Worm (Caenorhabditis elegans) whole organism, L2 larva: ENCODE results near the gene unc-47.
A peak's percentile ranks its signal among the peaks of the same experiment; 100 is the strongest.

Experiments used
- C34F6.9 ChIP-seq: fragments of 150-350 bp; optimal IDR thresholded peaks from 2 replicates; lab custom pipeline; 2014; ENCODE audit warnings: missing biosample characterization, missing genetic modification characterization
- F13H6.1 ChIP-seq: sonication (generic microtip); optimal IDR thresholded peaks from 2 replicates; lab custom pipeline; 2016; ENCODE audit warnings: missing genetic modification characterization, missing compliant biosample characterization
- R02D3.7 ChIP-seq: fragments of 150-350 bp; optimal IDR thresholded peaks from 2 replicates; lab custom pipeline; 2014; ENCODE audit warnings: missing biosample characterization, missing genetic modification characterization
- Y55F3AM.14 ChIP-seq: fragments of 200-800 bp; sonication (Bioruptor generic); optimal IDR thresholded peaks from 2 replicates; lab custom pipeline; 2018; ENCODE audit warnings: mild to moderate bottlenecking, missing genetic modification characterization, missing compliant biosample characterization
- ZK546.5 ChIP-seq: sonication (generic microtip); optimal IDR thresholded peaks from 2 replicates; lab custom pipeline; 2017; ENCODE audit warnings: missing biosample characterization, missing genetic modification characterization
- alr-1 ChIP-seq: fragments of 150-350 bp; optimal IDR thresholded peaks from 2 replicates; lab custom pipeline; 2014; ENCODE audit warnings: missing biosample characterization, missing genetic modification characterization
- aly-2 ChIP-seq: fragments of 150-350 bp; optimal IDR thresholded peaks from 2 replicates; lab custom pipeline; 2014; ENCODE audit warnings: missing biosample characterization, missing genetic modification characterization
- ama-1 ChIP-seq: fragments of 150-350 bp; optimal IDR thresholded peaks from 2 replicates; lab custom pipeline; 2018; ENCODE audit warnings: inconsistent platforms
- blmp-1 ChIP-seq: sonication (generic microtip); optimal IDR thresholded peaks from 2 replicates; lab custom pipeline; 2017; ENCODE audit warnings: missing genetic modification characterization, mild to moderate bottlenecking, missing compliant biosample characterization, antibody characterized with exemption, moderate library complexity; ENCODE audit not compliant: insufficient read depth
- ceh-16 ChIP-seq: fragments of 150-350 bp; optimal IDR thresholded peaks from 2 replicates; lab custom pipeline; 2014; ENCODE audit warnings: missing biosample characterization, missing genetic modification characterization
- ceh-82 ChIP-seq: fragments of 150-350 bp; optimal IDR thresholded peaks from 2 replicates; lab custom pipeline; 2014; ENCODE audit warnings: missing biosample characterization, missing genetic modification characterization
- crh-2 ChIP-seq: sonication (generic microtip); optimal IDR thresholded peaks from 2 replicates; lab custom pipeline; 2017; ENCODE audit warnings: missing biosample characterization, missing genetic modification characterization
- dmd-4 ChIP-seq: sonication (generic microtip); optimal IDR thresholded peaks from 2 replicates; lab custom pipeline; 2017; ENCODE audit warnings: missing biosample characterization, missing genetic modification characterization
- egl-27 ChIP-seq: sonication (generic microtip); optimal IDR thresholded peaks from 3 replicates; lab custom pipeline; 2017; ENCODE audit warnings: missing biosample characterization, missing genetic modification reagents, missing genetic modification characterization
- elt-1 ChIP-seq: fragments of 150-350 bp; optimal IDR thresholded peaks from 2 replicates; lab custom pipeline; 2014; ENCODE audit warnings: missing biosample characterization, missing genetic modification characterization
- elt-3 ChIP-seq: sonication (generic microtip); optimal IDR thresholded peaks from 2 replicates; lab custom pipeline; 2017; ENCODE audit warnings: missing biosample characterization, missing genetic modification characterization
- fos-1 ChIP-seq: fragments of 150-350 bp; optimal IDR thresholded peaks from 2 replicates; lab custom pipeline; 2014; ENCODE audit warnings: missing biosample characterization, missing genetic modification characterization
- gmeb-1 ChIP-seq: fragments of 150-350 bp; optimal IDR thresholded peaks from 2 replicates; lab custom pipeline; 2014; ENCODE audit warnings: missing biosample characterization, missing genetic modification characterization
- lin-11 ChIP-seq: fragments of 150-350 bp; sonication (generic microtip); optimal IDR thresholded peaks from 2 replicates; lab custom pipeline; 2014; ENCODE audit warnings: missing biosample characterization, missing genetic modification characterization, inconsistent platforms, mixed read lengths
- lin-13 ChIP-seq: fragments of 150-350 bp; optimal IDR thresholded peaks from 2 replicates; lab custom pipeline; 2014; ENCODE audit warnings: missing biosample characterization, missing genetic modification reagents, missing genetic modification characterization
- lin-39 ChIP-seq: fragments of 150-350 bp; optimal IDR thresholded peaks from 2 replicates; lab custom pipeline; 2014; ENCODE audit warnings: missing biosample characterization, missing genetic modification reagents, missing genetic modification characterization
- lsy-2 ChIP-seq, 2 experiments: fragments of 150-350 bp in 1 of 2; sonication (generic microtip) in 1 of 2; optimal IDR thresholded peaks; 2 replicates each; lab custom pipeline; 2014 to 2017; ENCODE audit warnings: missing biosample characterization in 2 of 2, missing genetic modification characterization in 2 of 2
- mab-5 ChIP-seq: fragments of 150-350 bp; optimal IDR thresholded peaks from 2 replicates; lab custom pipeline; 2014; ENCODE audit warnings: missing biosample characterization, missing genetic modification characterization
- mbf-1 ChIP-seq: sonication (generic microtip); optimal IDR thresholded peaks from 2 replicates; lab custom pipeline; 2017; ENCODE audit warnings: missing biosample characterization, missing genetic modification characterization
- mdl-1 ChIP-seq, 2 experiments: fragments of 150-350 bp in 1 of 2; sonication (generic microtip) in 1 of 2; optimal IDR thresholded peaks; 2 replicates each; lab custom pipeline; 2017; ENCODE audit warnings: missing biosample characterization in 2 of 2, missing genetic modification characterization in 2 of 2
- nhr-10 ChIP-seq: sonication (generic microtip); optimal IDR thresholded peaks from 2 replicates; lab custom pipeline; 2017; ENCODE audit warnings: missing biosample characterization, missing genetic modification characterization
- nhr-11 ChIP-seq: fragments of 150-350 bp; optimal IDR thresholded peaks from 2 replicates; lab custom pipeline; 2014; ENCODE audit warnings: missing biosample characterization, missing genetic modification characterization
- nhr-12 ChIP-seq: fragments of 150-350 bp; optimal IDR thresholded peaks from 2 replicates; lab custom pipeline; 2014; ENCODE audit warnings: missing biosample characterization, missing genetic modification characterization
- nhr-129 ChIP-seq: fragments of 150-350 bp; optimal IDR thresholded peaks from 2 replicates; lab custom pipeline; 2014; ENCODE audit warnings: missing biosample characterization, missing genetic modification characterization
- nhr-21 ChIP-seq: fragments of 150-350 bp; optimal IDR thresholded peaks from 2 replicates; lab custom pipeline; 2014; ENCODE audit warnings: missing biosample characterization, missing genetic modification characterization
- nhr-23 ChIP-seq: fragments of 150-350 bp; optimal IDR thresholded peaks from 2 replicates; lab custom pipeline; 2014; ENCODE audit warnings: missing biosample characterization, missing genetic modification reagents, missing genetic modification characterization
- nhr-237 ChIP-seq: fragments of 150-350 bp; optimal IDR thresholded peaks from 2 replicates; lab custom pipeline; 2014; ENCODE audit warnings: missing biosample characterization, missing genetic modification characterization
- nhr-25 ChIP-seq: fragments of 150-350 bp; sonication (generic microtip); optimal IDR thresholded peaks from 3 replicates; lab custom pipeline; 2014; ENCODE audit warnings: missing biosample characterization, missing genetic modification characterization
- nhr-6 ChIP-seq: fragments of 150-350 bp; optimal IDR thresholded peaks from 2 replicates; lab custom pipeline; 2014; ENCODE audit warnings: missing biosample characterization, missing genetic modification characterization
- nhr-77 ChIP-seq: fragments of 150-350 bp; optimal IDR thresholded peaks from 2 replicates; lab custom pipeline; 2014; ENCODE audit warnings: missing biosample characterization, missing genetic modification characterization
- peb-1 ChIP-seq: fragments of 150-350 bp; optimal IDR thresholded peaks from 2 replicates; lab custom pipeline; 2014; ENCODE audit warnings: missing biosample characterization, missing genetic modification characterization
- sem-4 ChIP-seq: fragments of 150-350 bp; optimal IDR thresholded peaks from 2 replicates; lab custom pipeline; 2014; ENCODE audit warnings: missing biosample characterization, missing genetic modification reagents, missing genetic modification characterization
- skn-1 ChIP-seq: sonication (generic microtip); optimal IDR thresholded peaks from 2 replicates; lab custom pipeline; 2017; ENCODE audit warnings: missing biosample characterization, missing genetic modification characterization
- sma-3 ChIP-seq: sonication (generic microtip); optimal IDR thresholded peaks from 2 replicates; lab custom pipeline; 2016; ENCODE audit warnings: missing genetic modification reagents, missing genetic modification characterization, missing compliant biosample characterization
- sma-9 ChIP-seq, 2 experiments: fragments of 150-350 bp in 1 of 2; sonication (generic microtip) in 1 of 2; optimal IDR thresholded peaks; 2 replicates each; lab custom pipeline; 2014 to 2016; ENCODE audit warnings: missing genetic modification characterization in 2 of 2, mild to moderate bottlenecking in 1 of 2, missing biosample characterization in 1 of 2, missing compliant biosample characterization in 1 of 2, missing genetic modification reagents in 1 of 2, moderate library complexity in 1 of 2
- snpc-4 ChIP-seq: fragments of 150-350 bp; optimal IDR thresholded peaks from 2 replicates; lab custom pipeline; 2014; ENCODE audit warnings: missing biosample characterization, missing genetic modification characterization
- unc-39 ChIP-seq: fragments of 150-350 bp; optimal IDR thresholded peaks from 2 replicates; lab custom pipeline; 2014; ENCODE audit warnings: missing biosample characterization, missing genetic modification characterization
- unc-55 ChIP-seq: fragments of 150-350 bp; sonication (generic microtip); optimal IDR thresholded peaks from 3 replicates; lab custom pipeline; 2014; ENCODE audit warnings: missing biosample characterization, missing genetic modification reagents, missing genetic modification characterization
- unc-62 ChIP-seq: fragments of 150-350 bp; optimal IDR thresholded peaks from 2 replicates; lab custom pipeline; 2014; ENCODE audit warnings: missing biosample characterization, missing genetic modification reagents, missing genetic modification characterization
- zag-1 ChIP-seq: fragments of 150-350 bp; optimal IDR thresholded peaks from 2 replicates; lab custom pipeline; 2014; ENCODE audit warnings: missing biosample characterization, missing genetic modification characterization
- ztf-1 ChIP-seq: fragments of 200-800 bp; sonication (Bioruptor generic); conservative IDR thresholded peaks from 2 replicates; pipeline ENCODE4 v1.3.6; 2022; ENCODE audit warnings: missing genetic modification characterization, missing compliant biosample characterization
- ztf-11 ChIP-seq: sonication (generic microtip); optimal IDR thresholded peaks from 2 replicates; lab custom pipeline; 2017; ENCODE audit warnings: missing biosample characterization, missing genetic modification characterization
- ztf-4 ChIP-seq: fragments of 150-350 bp; optimal IDR thresholded peaks from 2 replicates; lab custom pipeline; 2014; ENCODE audit warnings: missing biosample characterization, missing genetic modification characterization

Gene unc-47

ce11 chrIII:10151719-10152118 lies 34.3 kb downstream of the unc-47 start:
- no peak for TF ChIP-seq unc-62 (GFP tag; lab: Kevin White, UChicago)
- no peak for TF ChIP-seq egl-27 (tag; lab: Kevin White, UChicago)
- TF ChIP-seq gmeb-1 (tag; lab: Kevin White, UChicago): no peak
- peak; percentile 46 for TF ChIP-seq crh-2 (tag; lab: Kevin White, UChicago)
- TF ChIP-seq R02D3.7 (tag; lab: Kevin White, UChicago): no peak
- TF ChIP-seq ztf-1: no peak
- TF ChIP-seq ceh-16 (tag; lab: Kevin White, UChicago): no peak
- TF ChIP-seq mbf-1 (tag; lab: Kevin White, UChicago): no peak
- peak; percentile 27 for TF ChIP-seq mab-5 (tag; lab: Kevin White, UChicago)
- no peak for TF ChIP-seq skn-1
- TF ChIP-seq nhr-12 (tag; lab: Kevin White, UChicago): no peak
- TF ChIP-seq sem-4 (tag; lab: Kevin White, UChicago): peak; percentile 14
- TF ChIP-seq nhr-21: no peak
- no peak for TF ChIP-seq ztf-4
- no peak for TF ChIP-seq nhr-25
- peak in 1 of 2 experiments; percentile 46 for TF ChIP-seq lsy-2 (tag; optimal IDR thresholded peaks at IDR 0.05; lab: Kevin White, UChicago)
- TF ChIP-seq dmd-4: no peak
- no peak for TF ChIP-seq nhr-23 (tag; lab: Kevin White, UChicago)
- TF ChIP-seq nhr-77: no peak
- peak; percentile 70 for TF ChIP-seq C34F6.9 (tag; lab: Kevin White, UChicago)
- peak; percentile 58 for TF ChIP-seq unc-55
- TF ChIP-seq F13H6.1 (tag; lab: Kevin White, UChicago): peak; percentile 14
- TF ChIP-seq ZK546.5 (tag; lab: Kevin White, UChicago): no peak
- peak; percentile 9 for TF ChIP-seq Y55F3AM.14
- no peak for TF ChIP-seq lin-39 (tag; lab: Kevin White, UChicago)
- TF ChIP-seq blmp-1 (tag; lab: Kevin White, UChicago): no peak
- no peak for TF ChIP-seq ztf-11 (tag; lab: Kevin White, UChicago)
- no peak for TF ChIP-seq unc-39 (tag; lab: Kevin White, UChicago)
- no peak for TF ChIP-seq mdl-1 (tag; optimal IDR thresholded peaks at IDR 0.05; lab: Kevin White, UChicago)
- peak; percentile 23 for TF ChIP-seq nhr-129 (tag; lab: Kevin White, UChicago)
- TF ChIP-seq snpc-4 (tag; lab: Kevin White, UChicago): no peak
- no peak for TF ChIP-seq nhr-237 (tag; lab: Kevin White, UChicago)
- peak; percentile 10 for TF ChIP-seq sma-9 (GFP tag; optimal IDR thresholded peaks at IDR 0.05; lab: Kevin White, UChicago)
- no peak for TF ChIP-seq sma-9 (tag; optimal IDR thresholded peaks at IDR 0.05; lab: Kevin White, UChicago)
- TF ChIP-seq zag-1 (tag; lab: Kevin White, UChicago): peak; percentile 73
- no peak for TF ChIP-seq sma-3 (GFP tag; lab: Kevin White, UChicago)
- TF ChIP-seq nhr-10 (tag; lab: Kevin White, UChicago): no peak
- no peak for TF ChIP-seq nhr-11 (tag; lab: Kevin White, UChicago)
- TF ChIP-seq nhr-6 (tag; lab: Kevin White, UChicago): no peak
- no peak for TF ChIP-seq alr-1 (tag; lab: Kevin White, UChicago)
- TF ChIP-seq elt-3 (tag; lab: Kevin White, UChicago): no peak
- no peak for TF ChIP-seq fos-1
- TF ChIP-seq lin-13: no peak
- TF ChIP-seq ama-1 (lab: Kevin White, UChicago): no peak
- TF ChIP-seq ceh-82: no peak
- TF ChIP-seq lin-11: peak; percentile 15
- TF ChIP-seq aly-2 (tag; lab: Kevin White, UChicago): no peak
- no peak for TF ChIP-seq peb-1 (tag; lab: Kevin White, UChicago)
- no peak for TF ChIP-seq elt-1
